Fruit fly (Drosophila melanogaster) whole organism, prepupa: ENCODE results near the gene CG16824.

ENCODE experiments used
- Blimp-1 ChIP-seq: fragments of 200-800 bp; sonication (Bioruptor generic); optimal IDR thresholded peaks from 3 replicates; lab custom pipeline; 2017; ENCODE audit warnings: missing biosample characterization, missing genetic modification characterization, mild to moderate bottlenecking, moderate library complexity, missing genetic modification reagents
- CG10669 ChIP-seq: fragments of 200-800 bp; sonication (Bioruptor generic); optimal IDR thresholded peaks from 3 replicates; lab custom pipeline; 2018; ENCODE audit warnings: missing biosample characterization, mild to moderate bottlenecking, missing genetic modification characterization, moderate library complexity
- CG11294 ChIP-seq: fragments of 200-800 bp; sonication (Bioruptor generic); IDR thresholded peaks from 2 replicates; pipeline ENCODE4 v1.3.6; 2022; ENCODE audit warnings: missing biosample characterization, missing genetic modification characterization
- CG11762 ChIP-seq: fragments of 200-800 bp; sonication (Bioruptor generic); optimal IDR thresholded peaks from 3 replicates; lab custom pipeline; 2016; ENCODE audit warnings: missing biosample characterization, missing genetic modification characterization; ENCODE audit not compliant: insufficient read depth
- CG15336 ChIP-seq: fragments of 200-800 bp; sonication (Bioruptor generic); IDR thresholded peaks from 2 replicates; pipeline ENCODE4 v1.3.6; 2022; ENCODE audit warnings: missing biosample characterization, missing genetic modification characterization
- CG1621 ChIP-seq: fragments of 200-800 bp; sonication (Bioruptor generic); optimal IDR thresholded peaks from 3 replicates; lab custom pipeline; 2018; ENCODE audit warnings: missing biosample characterization, mild to moderate bottlenecking, missing genetic modification characterization
- CG16779 ChIP-seq: fragments of 200-800 bp; sonication (Bioruptor generic); optimal IDR thresholded peaks from 3 replicates; lab custom pipeline; 2017; ENCODE audit warnings: missing biosample characterization, mild to moderate bottlenecking, missing genetic modification characterization
- CG3032 ChIP-seq: fragments of 200-800 bp; optimal IDR thresholded peaks from 2 replicates; lab custom pipeline; 2019; ENCODE audit warnings: missing biosample characterization, mild to moderate bottlenecking, missing genetic modification characterization, moderate library complexity
- CG31627 ChIP-seq: fragments of 200-800 bp; sonication (Bioruptor generic); optimal IDR thresholded peaks from 3 replicates; lab custom pipeline; 2016; ENCODE audit warnings: missing biosample characterization, missing genetic modification characterization
- CG32006 ChIP-seq: fragments of 200-800 bp; sonication (Bioruptor generic); optimal IDR thresholded peaks from 3 replicates; lab custom pipeline; 2017; ENCODE audit warnings: missing biosample characterization, mild to moderate bottlenecking, missing genetic modification characterization
- CG3919 ChIP-seq: fragments of 200-800 bp; sonication (Bioruptor generic); optimal IDR thresholded peaks from 3 replicates; lab custom pipeline; 2016; ENCODE audit warnings: missing biosample characterization, missing genetic modification characterization
- CG4318 ChIP-seq: fragments of 200-800 bp; sonication (Bioruptor generic); optimal IDR thresholded peaks from 3 replicates; lab custom pipeline; 2017; ENCODE audit warnings: missing biosample characterization, mild to moderate bottlenecking, missing genetic modification characterization
- CG6163 ChIP-seq: fragments of 200-800 bp; sonication (Bioruptor generic); IDR thresholded peaks from 3 replicates; pipeline ENCODE4 v1.3.6; 2022; ENCODE audit warnings: missing biosample characterization, missing genetic modification characterization
- CG6276 ChIP-seq: fragments of 200-800 bp; sonication (Bioruptor generic); optimal IDR thresholded peaks from 2 replicates; lab custom pipeline; 2017; ENCODE audit warnings: missing biosample characterization, mild to moderate bottlenecking, missing genetic modification characterization
- CG6808 ChIP-seq: fragments of 200-800 bp; sonication (Bioruptor generic); optimal IDR thresholded peaks from 3 replicates; lab custom pipeline; 2017; ENCODE audit warnings: missing biosample characterization, missing genetic modification characterization, mild to moderate bottlenecking, moderate library complexity, missing genetic modification reagents
- CG6854 ChIP-seq: fragments of 200-800 bp; sonication (Bioruptor generic); optimal IDR thresholded peaks from 2 replicates; lab custom pipeline; 2017; ENCODE audit warnings: missing biosample characterization, mild to moderate bottlenecking, missing genetic modification characterization
- CG7368 ChIP-seq: fragments of 200-800 bp; sonication (Bioruptor generic); optimal IDR thresholded peaks from 3 replicates; lab custom pipeline; 2016; ENCODE audit warnings: missing biosample characterization, missing genetic modification characterization
- CG8119 ChIP-seq: fragments of 200-800 bp; sonication (Bioruptor generic); IDR thresholded peaks from 3 replicates; pipeline ENCODE4 v1.3.6; 2022; ENCODE audit warnings: missing biosample characterization, missing genetic modification characterization
- CG9139 ChIP-seq: fragments of 200-800 bp; sonication (Bioruptor generic); optimal IDR thresholded peaks from 3 replicates; lab custom pipeline; 2017; ENCODE audit warnings: missing biosample characterization, mild to moderate bottlenecking, missing genetic modification characterization
- Eip78C ChIP-seq: fragments of 200-800 bp; sonication (Bioruptor generic); peaks from one replicate; lab custom pipeline; 2016; ENCODE audit warnings: missing biosample characterization, missing genetic modification characterization
- Eip93F ChIP-seq: fragments of 200-800 bp; sonication (Bioruptor generic); optimal IDR thresholded peaks from 2 replicates; lab custom pipeline; 2016; ENCODE audit warnings: missing biosample characterization, mild to moderate bottlenecking, missing genetic modification characterization
- Ets21C ChIP-seq: fragments of 200-800 bp; sonication (Bioruptor generic); optimal IDR thresholded peaks from 3 replicates; lab custom pipeline; 2016; ENCODE audit warnings: missing biosample characterization, missing genetic modification characterization
- Ets96B ChIP-seq: fragments of 200-800 bp; optimal IDR thresholded peaks from 2 replicates; lab custom pipeline; 2019; ENCODE audit warnings: missing biosample characterization, mild to moderate bottlenecking, missing genetic modification characterization, moderate library complexity
- Hr38 ChIP-seq: sonication (Bioruptor generic); optimal IDR thresholded peaks from 2 replicates; lab custom pipeline; 2016; ENCODE audit warnings: missing biosample characterization, missing genetic modification characterization
- Hr4 ChIP-seq: fragments of 200-800 bp; sonication (Bioruptor generic); optimal IDR thresholded peaks from 3 replicates; lab custom pipeline; 2016; ENCODE audit warnings: missing biosample characterization, missing genetic modification characterization
- Met ChIP-seq: fragments of 200-800 bp; sonication (Bioruptor generic); optimal IDR thresholded peaks from 3 replicates; lab custom pipeline; 2016; ENCODE audit warnings: missing biosample characterization, missing genetic modification characterization
- achi ChIP-seq: fragments of 200-800 bp; sonication (Bioruptor generic); optimal IDR thresholded peaks from 3 replicates; lab custom pipeline; 2016; ENCODE audit warnings: missing biosample characterization, missing genetic modification characterization
- dac ChIP-seq: fragments of 200-800 bp; sonication (Bioruptor generic); optimal IDR thresholded peaks from 2 replicates; lab custom pipeline; 2017; ENCODE audit warnings: missing biosample characterization, mild to moderate bottlenecking, missing genetic modification characterization
- dsx ChIP-seq: fragments of 200-800 bp; optimal IDR thresholded peaks from 3 replicates; lab custom pipeline; 2019; ENCODE audit warnings: missing biosample characterization, mild to moderate bottlenecking, missing genetic modification characterization, moderate library complexity; ENCODE audit not compliant: poor library complexity, severe bottlenecking
- eg ChIP-seq: fragments of 200-800 bp; sonication (Bioruptor generic); IDR thresholded peaks from 3 replicates; pipeline ENCODE4 v1.3.6; 2022; ENCODE audit warnings: missing biosample characterization, missing genetic modification characterization
- esn ChIP-seq: fragments of 200-800 bp; sonication (Bioruptor generic); optimal IDR thresholded peaks from 2 replicates; lab custom pipeline; 2016; ENCODE audit warnings: missing biosample characterization, mild to moderate bottlenecking, missing genetic modification characterization, moderate library complexity
- fd85E ChIP-seq: fragments of 200-800 bp; sonication (Bioruptor generic); optimal IDR thresholded peaks from 3 replicates; lab custom pipeline; 2016; ENCODE audit warnings: missing biosample characterization, missing genetic modification characterization
- fkh ChIP-seq: fragments of 200-800 bp; sonication (Bioruptor generic); optimal IDR thresholded peaks from 3 replicates; lab custom pipeline; 2017; ENCODE audit warnings: missing biosample characterization, mild to moderate bottlenecking, missing genetic modification characterization, moderate library complexity
- salr ChIP-seq, 2 experiments: fragments of 200-800 bp; sonication (Bioruptor generic); optimal IDR thresholded peaks; 3 replicates each; lab custom pipeline; 2016 to 2018; ENCODE audit warnings: missing biosample characterization in 2 of 2, missing genetic modification characterization in 2 of 2, mild to moderate bottlenecking in 1 of 2
- spab ChIP-seq: fragments of 200-800 bp; sonication (Bioruptor generic); optimal IDR thresholded peaks from 2 replicates; lab custom pipeline; 2017; ENCODE audit warnings: missing biosample characterization, mild to moderate bottlenecking, missing genetic modification characterization, missing genetic modification reagents
- ss ChIP-seq, 2 experiments: fragments of 200-800 bp; sonication (Bioruptor generic); optimal IDR thresholded peaks; 2 replicates in 1 of 2; 3 replicates in 1 of 2; lab custom pipeline; 2017 to 2018; ENCODE audit warnings: mild to moderate bottlenecking in 2 of 2, missing biosample characterization in 2 of 2, missing genetic modification characterization in 2 of 2, moderate library complexity in 1 of 2
- topi ChIP-seq: fragments of 200-800 bp; sonication (Bioruptor generic); optimal IDR thresholded peaks from 3 replicates; lab custom pipeline; 2016; ENCODE audit warnings: missing biosample characterization, missing genetic modification characterization

Gene CG16824

DNA sequence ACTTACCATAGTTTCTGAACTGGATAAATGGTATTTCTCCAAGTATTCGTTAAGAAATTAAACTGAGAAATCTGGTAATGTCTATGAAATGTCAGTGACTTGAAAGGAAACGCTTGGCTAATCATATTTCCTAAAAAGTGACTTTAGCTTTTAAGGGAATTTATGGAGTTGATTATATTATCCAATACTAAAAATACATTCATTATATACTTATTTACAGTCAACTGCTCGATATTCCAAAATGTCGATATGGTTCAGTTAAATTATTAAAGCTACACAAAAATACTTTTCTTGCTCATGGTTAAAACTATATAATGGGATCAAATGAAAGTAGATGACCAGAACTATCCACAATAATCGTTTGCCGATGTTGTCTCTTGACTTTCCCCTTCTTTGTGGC lies 27.0 kb upstream of the CG16824 start, which contains the start of gene CG31848:
TSS of gene CG31848 (minus strand) at position 101 of the 400 bp plus-strand sequence.
- no peak for TF ChIP-seq CG32006 (GFP tag; lab: Kevin White, UChicago)
- TF ChIP-seq ss (GFP tag; optimal IDR thresholded peaks at IDR 0.05; lab: Kevin White, UChicago) = no peak
- TF ChIP-seq dac (GFP tag; lab: Kevin White, UChicago) = no peak
- TF ChIP-seq achi (GFP tag; lab: Kevin White, UChicago) = no peak
- no peak for TF ChIP-seq CG10669 (GFP tag; lab: Kevin White, UChicago)
- no peak for TF ChIP-seq Eip93F
- no peak for TF ChIP-seq eg (GFP tag; lab: Robert Waterston, UW)
- no peak for TF ChIP-seq CG3032 (tag; lab: Kevin White, UChicago)
- TF ChIP-seq CG16779 = no peak
- TF ChIP-seq CG9139 (GFP tag; lab: Kevin White, UChicago) = no peak
- TF ChIP-seq CG15336 (GFP tag; lab: Robert Waterston, UW) = no peak
- no peak for TF ChIP-seq Eip78C (GFP tag; lab: Kevin White, UChicago)
- TF ChIP-seq Ets96B = no peak
- no peak for TF ChIP-seq CG31627 (GFP tag; lab: Kevin White, UChicago)
- no peak for TF ChIP-seq CG6163 (GFP tag; lab: Robert Waterston, UW)
- no peak for TF ChIP-seq CG6808 (GFP tag; lab: Kevin White, UChicago)
- no peak for TF ChIP-seq CG11294 (GFP tag; lab: Robert Waterston, UW)
- TF ChIP-seq Met (GFP tag; lab: Kevin White, UChicago) = no peak
- TF ChIP-seq CG7368 (GFP tag; lab: Kevin White, UChicago) = no peak
- no peak for TF ChIP-seq Hr4

- peak; percentile 63 for TF ChIP-seq Eip78C (GFP tag; lab: Kevin White, UChicago)
- no peak for TF ChIP-seq fkh (GFP tag; lab: Kevin White, UChicago)
- TF ChIP-seq salr (GFP tag; optimal IDR thresholded peaks at IDR 0.05; lab: Kevin White, UChicago) = no peak
- no peak for TF ChIP-seq Hr38 (GFP tag; lab: Kevin White, UChicago)
- TF ChIP-seq spab (GFP tag; lab: Kevin White, UChicago) = no peak
- peak; percentile 23 for TF ChIP-seq CG3032 (tag; lab: Kevin White, UChicago)
- peak; percentile 21 for TF ChIP-seq CG6808 (GFP tag; lab: Kevin White, UChicago)
- no peak for TF ChIP-seq esn (GFP tag; lab: Kevin White, UChicago)
- TF ChIP-seq CG6276 = no peak
- no peak for TF ChIP-seq fd85E (GFP tag; lab: Kevin White, UChicago)
- no peak for TF ChIP-seq dsx (GFP tag; lab: Kevin White, UChicago)
- TF ChIP-seq CG11294 (GFP tag; lab: Robert Waterston, UW) = no peak
- TF ChIP-seq CG3919 (GFP tag; lab: Kevin White, UChicago) = peak; percentile 27
- no peak for TF ChIP-seq CG7368 (GFP tag; lab: Kevin White, UChicago)
- TF ChIP-seq topi (GFP tag; lab: Kevin White, UChicago) = no peak
- TF ChIP-seq Ets21C (GFP tag; lab: Kevin White, UChicago) = no peak
- peak; percentile 41 for TF ChIP-seq CG1621
- TF ChIP-seq Blimp-1 = no peak
- no peak for TF ChIP-seq CG11762
- TF ChIP-seq eg (GFP tag; lab: Robert Waterston, UW) = peak; percentile 47; the same call in 1 of the 3 replicates
- TF ChIP-seq CG32006 (GFP tag; lab: Kevin White, UChicago) = peak; percentile 17
- TF ChIP-seq ss (GFP tag; optimal IDR thresholded peaks at IDR 0.05; lab: Kevin White, UChicago) = peak in 1 of 2 experiments; percentile 75
- no peak for TF ChIP-seq CG6854 (GFP tag; lab: Kevin White, UChicago)
- 0 out of 3 replicates have a peak, but pooled peaks have one; percentile 18 for TF ChIP-seq CG8119
- no peak for TF ChIP-seq CG4318 (GFP tag; lab: Kevin White, UChicago)
Observed at dm6 chr2L:13266627-13267026, 26.2 kb upstream of the CG16824 start.
